Worm (Caenorhabditis elegans) whole organism, L4 larva: ENCODE measurements around the gene oat-1.

Experiments
- R02D3.7 ChIP-seq: fragments of 150-350 bp; sonication (generic microtip); optimal IDR thresholded peaks from 3 replicates; lab custom pipeline; 2014; ENCODE audit warnings: missing biosample characterization, missing genetic modification characterization
- ZK546.5 ChIP-seq, 2 experiments: sonication (generic microtip); optimal IDR thresholded peaks; 2 replicates each; lab custom pipeline; 2017; ENCODE audit warnings: missing biosample characterization in 2 of 2, missing genetic modification characterization in 2 of 2
- egl-27 ChIP-seq: sonication (generic microtip); optimal IDR thresholded peaks from 3 replicates; lab custom pipeline; 2017; ENCODE audit warnings: missing biosample characterization, missing genetic modification reagents, missing genetic modification characterization
- hlh-11 ChIP-seq: fragments of 200-800 bp; sonication (Bioruptor generic); optimal IDR thresholded peaks from 2 replicates; lab custom pipeline; 2018; ENCODE audit warnings: mild to moderate bottlenecking, missing genetic modification characterization, missing compliant biosample characterization
- nhr-237 ChIP-seq: sonication (generic microtip); optimal IDR thresholded peaks from 2 replicates; lab custom pipeline; 2017; ENCODE audit warnings: missing biosample characterization, missing genetic modification characterization
- nhr-41 ChIP-seq: fragments of 200-800 bp; sonication (Bioruptor generic); IDR thresholded peaks from 2 replicates; pipeline ENCODE4 v1.3.6; 2022; ENCODE audit warnings: missing genetic modification reagents, missing genetic modification characterization, missing compliant biosample characterization
- nhr-42 ChIP-seq: fragments of 200-800 bp; sonication (Bioruptor generic); IDR thresholded peaks from 2 replicates; pipeline ENCODE4 v1.3.6; 2022; ENCODE audit warnings: missing genetic modification characterization, missing compliant biosample characterization
- nhr-77 ChIP-seq: fragments of 150-350 bp; optimal IDR thresholded peaks from 2 replicates; lab custom pipeline; 2014; ENCODE audit warnings: missing biosample characterization, missing genetic modification characterization
- skn-1 ChIP-seq: fragments of 150-350 bp; optimal IDR thresholded peaks from 2 replicates; lab custom pipeline; 2014; ENCODE audit warnings: missing biosample characterization, missing genetic modification characterization
- snpc-1.2 ChIP-seq: fragments of 200-800 bp; sonication (Bioruptor generic); IDR thresholded peaks from 2 replicates; pipeline ENCODE4 v1.3.6; 2022; ENCODE audit warnings: missing genetic modification reagents, missing genetic modification characterization, missing compliant biosample characterization
- snpc-4 ChIP-seq: fragments of 150-350 bp; optimal IDR thresholded peaks from 2 replicates; lab custom pipeline; 2014; ENCODE audit warnings: missing biosample characterization, missing genetic modification characterization
- unc-62 ChIP-seq, 3 experiments: fragments of 150-350 bp in 1 of 3; sonication (generic microtip); optimal IDR thresholded peaks in 2 of 3; peaks in 1 of 3; 1 replicate in 1 of 3; 2 replicates in 2 of 3; lab custom pipeline; 2014 to 2017; ENCODE audit warnings: missing biosample characterization in 3 of 3, missing genetic modification characterization in 3 of 3, missing genetic modification reagents in 3 of 3, missing genotype in 1 of 3

- TF ChIP-seq nhr-41 (GFP tag; lab: Robert Waterston, UW) (no peak), snpc-4 (tag; lab: Kevin White, UChicago) (no peak), hlh-11 (tag; lab: Kevin White, UChicago) (no peak), nhr-42 (no peak), ZK546.5 (tag; optimal IDR thresholded peaks at IDR 0.05; lab: Kevin White, UChicago) (no peak), snpc-1.2 (no peak), unc-62 (GFP tag; optimal IDR thresholded peaks at IDR 0.05 in 1 of 2; lab: Kevin White, UChicago) (no peak), unc-62 (tag; optimal IDR thresholded peaks at IDR 0.05; lab: Kevin White, UChicago) (no peak), skn-1 (tag; lab: Kevin White, UChicago) (no peak), egl-27 (tag; lab: Kevin White, UChicago) (no peak), nhr-77 (tag; lab: Kevin White, UChicago) (no peak), R02D3.7 (tag; lab: Kevin White, UChicago) (no peak), nhr-237 (tag; lab: Kevin White, UChicago) (no peak)
Measured at ce11 chrIV:8454076-8454475, 18.3 kb downstream of the oat-1 start.
